Fruit fly (Drosophila melanogaster) whole organism, prepupa: ENCODE data around the gene CG9992.

ENCODE experiments used
- CG10631 ChIP-seq: fragments of 200-800 bp; sonication (Bioruptor generic); optimal IDR thresholded peaks from 2 replicates; lab custom pipeline; 2016; ENCODE audit warnings: missing biosample characterization, missing genetic modification characterization
- CG11294 ChIP-seq: fragments of 200-800 bp; sonication (Bioruptor generic); IDR thresholded peaks from 2 replicates; pipeline ENCODE4 v1.3.6; 2022; ENCODE audit warnings: missing biosample characterization, missing genetic modification characterization
- CG11902 ChIP-seq: fragments of 200-800 bp; sonication (Bioruptor generic); optimal IDR thresholded peaks from 3 replicates; lab custom pipeline; 2016; ENCODE audit warnings: missing biosample characterization, missing genetic modification characterization
- CG1621 ChIP-seq: fragments of 200-800 bp; sonication (Bioruptor generic); optimal IDR thresholded peaks from 3 replicates; lab custom pipeline; 2018; ENCODE audit warnings: missing biosample characterization, mild to moderate bottlenecking, missing genetic modification characterization
- CG3032 ChIP-seq: fragments of 200-800 bp; optimal IDR thresholded peaks from 2 replicates; lab custom pipeline; 2019; ENCODE audit warnings: missing biosample characterization, mild to moderate bottlenecking, missing genetic modification characterization, moderate library complexity
- CG31627 ChIP-seq: fragments of 200-800 bp; sonication (Bioruptor generic); optimal IDR thresholded peaks from 3 replicates; lab custom pipeline; 2016; ENCODE audit warnings: missing biosample characterization, missing genetic modification characterization
- CG32006 ChIP-seq: fragments of 200-800 bp; sonication (Bioruptor generic); optimal IDR thresholded peaks from 3 replicates; lab custom pipeline; 2017; ENCODE audit warnings: missing biosample characterization, mild to moderate bottlenecking, missing genetic modification characterization
- CG34406 ChIP-seq: fragments of 200-800 bp; sonication (Bioruptor generic); optimal IDR thresholded peaks from 3 replicates; lab custom pipeline; 2016; ENCODE audit warnings: missing biosample characterization, missing genetic modification characterization
- CG3919 ChIP-seq: fragments of 200-800 bp; sonication (Bioruptor generic); optimal IDR thresholded peaks from 3 replicates; lab custom pipeline; 2016; ENCODE audit warnings: missing biosample characterization, missing genetic modification characterization
- CG6163 ChIP-seq: fragments of 200-800 bp; sonication (Bioruptor generic); IDR thresholded peaks from 3 replicates; pipeline ENCODE4 v1.3.6; 2022; ENCODE audit warnings: missing biosample characterization, missing genetic modification characterization
- CG6792 ChIP-seq: fragments of 200-800 bp; sonication (Bioruptor generic); optimal IDR thresholded peaks from 3 replicates; lab custom pipeline; 2016; ENCODE audit warnings: missing biosample characterization, missing genetic modification characterization
- CG6808 ChIP-seq: fragments of 200-800 bp; sonication (Bioruptor generic); optimal IDR thresholded peaks from 3 replicates; lab custom pipeline; 2017; ENCODE audit warnings: missing biosample characterization, missing genetic modification characterization, mild to moderate bottlenecking, moderate library complexity, missing genetic modification reagents
- CG6854 ChIP-seq: fragments of 200-800 bp; sonication (Bioruptor generic); optimal IDR thresholded peaks from 2 replicates; lab custom pipeline; 2017; ENCODE audit warnings: missing biosample characterization, mild to moderate bottlenecking, missing genetic modification characterization
- CG7368 ChIP-seq: fragments of 200-800 bp; sonication (Bioruptor generic); optimal IDR thresholded peaks from 3 replicates; lab custom pipeline; 2016; ENCODE audit warnings: missing biosample characterization, missing genetic modification characterization
- CG8632 ChIP-seq: fragments of 200-800 bp; sonication (Bioruptor generic); optimal IDR thresholded peaks from 3 replicates; lab custom pipeline; 2016; ENCODE audit warnings: missing biosample characterization, missing genetic modification characterization
- Eip75B ChIP-seq: fragments of 200-800 bp; sonication (Bioruptor generic); optimal IDR thresholded peaks from 3 replicates; lab custom pipeline; 2016; ENCODE audit warnings: missing biosample characterization, missing genetic modification characterization
- Eip78C ChIP-seq: fragments of 200-800 bp; sonication (Bioruptor generic); peaks from one replicate; lab custom pipeline; 2016; ENCODE audit warnings: missing biosample characterization, missing genetic modification characterization
- Eip93F ChIP-seq: fragments of 200-800 bp; sonication (Bioruptor generic); optimal IDR thresholded peaks from 2 replicates; lab custom pipeline; 2016; ENCODE audit warnings: missing biosample characterization, mild to moderate bottlenecking, missing genetic modification characterization
- Ets21C ChIP-seq: fragments of 200-800 bp; sonication (Bioruptor generic); optimal IDR thresholded peaks from 3 replicates; lab custom pipeline; 2016; ENCODE audit warnings: missing biosample characterization, missing genetic modification characterization
- Ets96B ChIP-seq: fragments of 200-800 bp; optimal IDR thresholded peaks from 2 replicates; lab custom pipeline; 2019; ENCODE audit warnings: missing biosample characterization, mild to moderate bottlenecking, missing genetic modification characterization, moderate library complexity
- Hr38 ChIP-seq: sonication (Bioruptor generic); optimal IDR thresholded peaks from 2 replicates; lab custom pipeline; 2016; ENCODE audit warnings: missing biosample characterization, missing genetic modification characterization
- Met ChIP-seq: fragments of 200-800 bp; sonication (Bioruptor generic); optimal IDR thresholded peaks from 3 replicates; lab custom pipeline; 2016; ENCODE audit warnings: missing biosample characterization, missing genetic modification characterization
- Smox ChIP-seq: fragments of 200-800 bp; sonication (Bioruptor generic); optimal IDR thresholded peaks from 3 replicates; lab custom pipeline; 2016; ENCODE audit warnings: missing biosample characterization, missing genetic modification characterization
- Sox102F ChIP-seq: fragments of 200-800 bp; sonication (Bioruptor generic); optimal IDR thresholded peaks from 2 replicates; lab custom pipeline; 2016; ENCODE audit warnings: missing biosample characterization, mild to moderate bottlenecking, missing genetic modification characterization
- Sox14 ChIP-seq: fragments of 200-800 bp; sonication (Bioruptor generic); optimal IDR thresholded peaks from 3 replicates; lab custom pipeline; 2016; ENCODE audit warnings: missing biosample characterization, missing genetic modification characterization
- Sox15 ChIP-seq: fragments of 200-800 bp; sonication (Bioruptor generic); optimal IDR thresholded peaks from 3 replicates; lab custom pipeline; 2016; ENCODE audit warnings: missing biosample characterization, missing genetic modification characterization
- acj6 ChIP-seq: fragments of 200-800 bp; sonication (Bioruptor generic); optimal IDR thresholded peaks from 3 replicates; lab custom pipeline; 2016; ENCODE audit warnings: missing biosample characterization, missing genetic modification characterization
- dsx ChIP-seq: fragments of 200-800 bp; optimal IDR thresholded peaks from 3 replicates; lab custom pipeline; 2019; ENCODE audit warnings: missing biosample characterization, mild to moderate bottlenecking, missing genetic modification characterization, moderate library complexity; ENCODE audit not compliant: poor library complexity, severe bottlenecking
- esn ChIP-seq: fragments of 200-800 bp; sonication (Bioruptor generic); optimal IDR thresholded peaks from 2 replicates; lab custom pipeline; 2016; ENCODE audit warnings: missing biosample characterization, mild to moderate bottlenecking, missing genetic modification characterization, moderate library complexity
- lz ChIP-seq: fragments of 200-800 bp; sonication (Bioruptor generic); optimal IDR thresholded peaks from 3 replicates; lab custom pipeline; 2016; ENCODE audit warnings: missing biosample characterization, missing genetic modification characterization
- net ChIP-seq: fragments of 200-800 bp; sonication (Bioruptor generic); optimal IDR thresholded peaks from 3 replicates; lab custom pipeline; 2016; ENCODE audit warnings: missing biosample characterization, missing genetic modification characterization
- spab ChIP-seq: fragments of 200-800 bp; sonication (Bioruptor generic); optimal IDR thresholded peaks from 2 replicates; lab custom pipeline; 2017; ENCODE audit warnings: missing biosample characterization, mild to moderate bottlenecking, missing genetic modification characterization, missing genetic modification reagents
- ss ChIP-seq, 2 experiments: fragments of 200-800 bp; sonication (Bioruptor generic); optimal IDR thresholded peaks; 2 replicates in 1 of 2; 3 replicates in 1 of 2; lab custom pipeline; 2017 to 2018; ENCODE audit warnings: mild to moderate bottlenecking in 2 of 2, missing biosample characterization in 2 of 2, missing genetic modification characterization in 2 of 2, moderate library complexity in 1 of 2
- svp ChIP-seq: fragments of 200-800 bp; sonication (Bioruptor generic); peaks from one replicate; lab custom pipeline; 2016; ENCODE audit warnings: missing biosample characterization, missing genetic modification characterization
- topi ChIP-seq: fragments of 200-800 bp; sonication (Bioruptor generic); optimal IDR thresholded peaks from 3 replicates; lab custom pipeline; 2016; ENCODE audit warnings: missing biosample characterization, missing genetic modification characterization
- vri ChIP-seq: fragments of 200-800 bp; sonication (Bioruptor generic); optimal IDR thresholded peaks from 3 replicates; lab custom pipeline; 2016; ENCODE audit warnings: missing biosample characterization, mild to moderate bottlenecking, missing genetic modification characterization

Gene CG9992

DNA sequence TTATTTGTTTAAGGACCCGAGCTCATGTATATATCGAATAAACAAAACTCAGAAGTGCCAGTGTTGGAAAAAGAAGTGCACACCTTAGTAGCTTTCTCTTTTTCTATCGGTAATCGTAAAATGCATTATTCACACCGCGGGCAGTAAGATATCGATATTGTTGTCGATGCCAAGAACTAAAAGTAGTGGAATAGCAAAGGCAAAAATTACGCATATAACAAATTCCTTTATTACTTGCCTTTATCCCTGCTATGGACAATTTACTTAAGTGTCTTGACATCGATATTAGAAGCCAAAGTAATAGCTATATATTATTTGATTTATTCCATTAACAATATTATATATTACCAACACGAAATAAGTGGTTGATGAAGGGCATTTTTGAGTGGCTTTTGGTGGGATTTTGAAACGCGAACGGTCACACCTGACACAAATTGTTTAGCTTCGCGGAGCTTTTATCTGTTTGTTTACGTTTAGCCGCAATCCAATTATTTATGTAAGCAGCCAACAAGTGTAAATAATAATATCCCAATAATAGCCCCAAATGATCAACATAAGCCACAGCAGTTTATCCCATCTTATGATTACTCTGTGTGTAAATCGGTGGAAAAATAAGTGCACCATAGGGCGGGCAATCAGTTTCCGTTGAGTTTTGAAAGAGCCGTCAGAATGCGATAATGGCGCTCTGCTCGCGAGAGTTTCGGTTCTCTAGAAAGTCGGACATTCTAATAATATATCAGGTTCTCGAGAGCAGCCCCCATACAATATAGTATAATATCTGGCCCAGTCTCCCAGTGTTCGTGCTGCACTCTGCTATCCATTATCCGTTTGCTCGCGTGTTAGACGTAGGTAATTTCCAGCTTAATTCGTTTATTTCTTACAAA, at the start of gene CG9992, which contains the start of gene CG4239 (continued):
- peak; percentile 56 for TF ChIP-seq Ets21C (GFP tag; lab: Kevin White, UChicago)
- TF ChIP-seq Met (GFP tag; lab: Kevin White, UChicago), result peak; percentile 52
- TF ChIP-seq CG31627, result peak; percentile 75
- no peak for TF ChIP-seq CG6808 (GFP tag; lab: Kevin White, UChicago)
- TF ChIP-seq acj6 (GFP tag; lab: Kevin White, UChicago), result no peak
- peak; percentile 6 for TF ChIP-seq CG6792 (GFP tag; lab: Kevin White, UChicago)
- no peak for TF ChIP-seq vri (GFP tag; lab: Kevin White, UChicago)
- TF ChIP-seq Hr38 (GFP tag; lab: Kevin White, UChicago), result no peak
- peak; percentile 66 for TF ChIP-seq Eip78C (GFP tag; lab: Kevin White, UChicago)
- peak; percentile 51 for TF ChIP-seq esn (GFP tag; lab: Kevin White, UChicago)

DNA sequence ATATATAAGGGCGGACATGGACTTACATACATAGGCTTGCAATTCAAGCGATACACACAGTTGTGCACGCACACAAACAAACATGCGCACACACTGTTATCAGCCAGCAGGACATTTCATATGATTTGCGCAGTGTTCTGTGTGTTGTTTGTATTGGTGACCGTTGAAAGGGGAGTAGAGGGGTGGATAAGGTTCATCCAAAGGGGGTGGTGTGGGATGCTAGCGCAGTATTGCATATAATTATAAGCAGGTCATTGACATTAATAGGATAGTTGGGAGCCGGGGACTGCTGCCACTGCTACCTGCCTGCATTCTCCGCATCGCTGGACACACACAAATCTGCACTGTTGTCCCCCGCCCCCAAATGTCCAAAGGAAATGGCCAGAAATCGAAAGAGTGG, 43.8 kb upstream of the CG9992 start:
- no peak for TF ChIP-seq CG3919

DNA sequence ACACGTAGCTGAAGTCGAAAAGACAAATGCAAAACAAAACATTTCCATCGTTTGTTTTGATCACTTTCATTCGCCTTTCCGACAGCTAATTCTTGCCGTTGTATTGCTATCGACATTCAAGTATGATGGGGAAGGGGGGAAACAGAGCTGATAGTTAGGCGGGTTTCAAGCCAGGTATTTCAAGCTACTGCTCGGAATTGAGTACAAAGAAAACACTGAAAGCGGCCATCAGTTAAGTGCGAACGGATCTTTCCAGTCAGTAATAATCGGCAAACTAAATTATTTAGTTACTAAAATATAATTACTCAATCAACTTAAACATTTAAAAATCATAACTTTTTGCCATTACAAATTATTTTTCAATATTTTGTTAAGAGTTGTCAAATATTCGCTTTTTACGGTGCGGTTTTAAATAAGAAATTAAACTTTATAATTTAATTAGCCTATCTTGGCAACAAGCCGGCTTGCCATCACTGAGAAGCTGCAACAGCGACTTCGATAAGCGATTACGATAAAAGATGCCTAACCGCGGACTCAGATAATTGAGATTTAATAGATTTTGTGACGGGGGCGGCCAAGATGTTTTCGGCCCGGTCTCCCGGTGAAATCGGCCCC, 43.2 kb upstream of the CG9992 start:
- no peak for TF ChIP-seq Sox15
- peak; percentile 33 for TF ChIP-seq esn (GFP tag; lab: Kevin White, UChicago)

DNA sequence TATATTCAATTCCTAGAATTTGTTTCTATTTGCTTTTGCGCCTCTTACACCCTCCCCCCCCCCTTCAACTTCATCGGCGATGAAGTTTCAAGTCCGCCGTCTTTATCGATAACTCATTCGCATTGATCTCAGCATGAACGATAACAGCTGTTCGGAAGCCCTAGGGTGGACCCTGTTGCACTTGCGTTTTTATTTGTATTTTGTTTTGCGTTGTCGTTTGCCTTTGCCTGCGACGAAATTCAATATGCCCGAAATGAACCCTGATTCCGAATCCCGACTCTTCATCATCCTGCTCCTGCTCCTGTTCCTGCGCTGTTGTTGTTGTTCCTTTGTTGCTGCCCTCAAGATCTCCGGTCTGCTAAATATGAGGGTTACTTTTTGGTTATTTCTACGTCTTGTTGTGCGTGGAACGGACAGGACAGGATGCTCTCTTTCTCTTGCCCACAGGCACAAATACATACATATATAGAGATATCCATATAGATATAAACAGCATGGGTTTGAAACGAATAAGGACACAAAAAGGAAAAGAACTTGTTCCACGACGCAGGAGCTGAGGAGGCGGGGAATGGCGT, 41.9 kb upstream of the CG9992 start:
- TF ChIP-seq CG3032 (tag; lab: Kevin White, UChicago) (peak; percentile 3), CG8632 (GFP tag; lab: Kevin White, UChicago) (peak; percentile 3), CG6854 (GFP tag; lab: Kevin White, UChicago) (no peak), CG6163 (peak; percentile 40; the same call in 1 of the 3 replicates), Eip75B (GFP tag; lab: Kevin White, UChicago) (no peak), CG10631 (peak; percentile 6), Eip93F (GFP tag; lab: Kevin White, UChicago) (no peak), ss (GFP tag; optimal IDR thresholded peaks at IDR 0.05; lab: Kevin White, UChicago) (peak in 1 of 2 experiments; percentile 23), Sox102F (GFP tag; lab: Kevin White, UChicago) (no peak), acj6 (GFP tag; lab: Kevin White, UChicago) (no peak), Hr38 (GFP tag; lab: Kevin White, UChicago) (no peak), CG3919 (no peak), esn (GFP tag; lab: Kevin White, UChicago) (peak; percentile 36), Sox15 (no peak), CG31627 (no peak), svp (GFP tag; lab: Kevin White, UChicago) (peak; percentile 49), Sox14 (GFP tag; lab: Kevin White, UChicago) (peak; percentile 16), topi (peak; percentile 14), dsx (GFP tag; lab: Kevin White, UChicago) (no peak), net (GFP tag; lab: Kevin White, UChicago) (no peak), Smox (no peak), CG32006 (no peak), CG11902 (GFP tag; lab: Kevin White, UChicago) (no peak), lz (GFP tag; lab: Kevin White, UChicago) (peak; percentile 13), spab (GFP tag; lab: Kevin White, UChicago) (no peak), CG6792 (GFP tag; lab: Kevin White, UChicago) (peak; percentile 10), Ets96B (no peak), CG34406 (GFP tag; lab: Kevin White, UChicago) (peak; percentile 30), CG11294 (GFP tag; lab: Robert Waterston, UW) (no peak), Eip78C (GFP tag; lab: Kevin White, UChicago) (peak; percentile 46), CG1621 (peak; percentile 21), CG7368 (GFP tag; lab: Kevin White, UChicago) (no peak)
